Worm (Caenorhabditis elegans) whole organism, young adult: Measurements from ENCODE around the gene cyn-16.

ENCODE experiments used
- B0336.3 ChIP-seq: fragments of 200-800 bp; sonication (Bioruptor generic); IDR thresholded peaks from 2 replicates; pipeline ENCODE4 v1.3.6; 2022; ENCODE audit warnings: missing genetic modification characterization, missing compliant biosample characterization
- ama-1 ChIP-seq, 3 experiments: fragments of 150-350 bp in 1 of 3; sonication (generic microtip) in 2 of 3; optimal IDR thresholded peaks; 2 replicates each; lab custom pipeline; 2014 to 2018; ENCODE audit warnings: missing biosample characterization in 2 of 3, missing genetic modification characterization in 2 of 3, missing genetic modification reagents in 2 of 3
- cebp-1 ChIP-seq, 2 experiments: fragments of 200-800 bp in 1 of 2; sonication (Bioruptor generic) in 1 of 2; sonication (generic microtip) in 1 of 2; IDR thresholded peaks in 1 of 2; optimal IDR thresholded peaks in 1 of 2; 2 replicates each; pipeline versions ENCODE4 v1.3.6 to Lab custom; 2017 to 2022; ENCODE audit warnings: missing compliant biosample characterization in 2 of 2, missing genetic modification characterization in 2 of 2, mild to moderate bottlenecking in 1 of 2, missing genetic modification reagents in 1 of 2, moderate library complexity in 1 of 2
- ceh-100 ChIP-seq: fragments of 200-800 bp; sonication (Bioruptor generic); IDR thresholded peaks from 2 replicates; pipeline ENCODE4 v1.3.6; 2022; ENCODE audit warnings: missing genetic modification reagents, missing genetic modification characterization, missing compliant biosample characterization
- dox-1 ChIP-seq: fragments of 200-800 bp; sonication (Bioruptor generic); IDR thresholded peaks from 2 replicates; pipeline ENCODE4 v1.3.6; 2022; ENCODE audit warnings: missing genetic modification reagents, missing genetic modification characterization, missing compliant biosample characterization
- him-1 ChIP-seq: sonication (generic microtip); optimal IDR thresholded peaks from 2 replicates; lab custom pipeline; 2016; ENCODE audit warnings: missing genotype, missing genetic modification reagents, missing genetic modification characterization, missing compliant biosample characterization
- hrde-1 ChIP-seq: sonication (generic microtip); optimal IDR thresholded peaks from 2 replicates; lab custom pipeline; 2016; ENCODE audit warnings: missing genetic modification characterization, mild to moderate bottlenecking, missing compliant biosample characterization, moderate library complexity, missing genotype, missing genetic modification reagents, borderline replicate concordance
- nfya-1 ChIP-seq: sonication (generic microtip); optimal IDR thresholded peaks from 2 replicates; lab custom pipeline; 2017; ENCODE audit warnings: antibody characterized with exemption, missing compliant biosample characterization, missing genetic modification characterization, borderline replicate concordance; ENCODE audit not compliant: insufficient read depth
- nhr-120 ChIP-seq: fragments of 200-800 bp; sonication (Bioruptor generic); IDR thresholded peaks from 2 replicates; pipeline ENCODE4 v1.3.6; 2022; ENCODE audit warnings: missing genetic modification characterization, missing compliant biosample characterization
- pha-4 ChIP-seq: fragments of 150-350 bp; sonication (generic microtip); optimal IDR thresholded peaks from 2 replicates; lab custom pipeline; 2014; ENCODE audit warnings: missing biosample characterization, missing genetic modification reagents, missing genetic modification characterization
- sea-2 ChIP-seq: fragments of 200-800 bp; sonication (Bioruptor generic); IDR thresholded peaks from 2 replicates; pipeline ENCODE4 v1.3.6; 2022; ENCODE audit warnings: missing genetic modification characterization, missing compliant biosample characterization
- tbp1 ChIP-seq: fragments of 200-800 bp; sonication (Bioruptor generic); optimal IDR thresholded peaks from 2 replicates; lab custom pipeline; 2018; ENCODE audit warnings: mild to moderate bottlenecking, missing genetic modification characterization, missing compliant biosample characterization
- unc-62 ChIP-seq: fragments of 150-350 bp; optimal IDR thresholded peaks from 2 replicates; lab custom pipeline; 2014; ENCODE audit warnings: missing biosample characterization, missing genetic modification reagents, missing genetic modification characterization
- ztf-26 ChIP-seq: sonication (generic microtip); optimal IDR thresholded peaks from 2 replicates; lab custom pipeline; 2017; ENCODE audit warnings: missing genetic modification characterization, missing compliant biosample characterization

- TF ChIP-seq cebp-1 (GFP tag; IDR thresholded peaks at IDR 0.05; lab: Robert Waterston, UW) (no peak), cebp-1 (tag; optimal IDR thresholded peaks at IDR 0.05; lab: Kevin White, UChicago) (no peak), ztf-26 (no peak), dox-1 (GFP tag; lab: Robert Waterston, UW) (no peak), ceh-100 (GFP tag; lab: Robert Waterston, UW) (no peak), unc-62 (no peak), ama-1 (optimal IDR thresholded peaks at IDR 0.05; lab: Kevin White, UChicago) (no peak), ama-1 (GFP tag; optimal IDR thresholded peaks at IDR 0.05; lab: Kevin White, UChicago) (no peak), him-1 (no peak), tbp1 (GFP tag; lab: Kevin White, UChicago) (no peak), pha-4 (tag; lab: Kevin White, UChicago) (no peak), nhr-120 (GFP tag; lab: Robert Waterston, UW) (no peak), sea-2 (GFP tag; lab: Robert Waterston, UW) (no peak), hrde-1 (no peak), B0336.3 (GFP tag; lab: Robert Waterston, UW) (0 out of 2 replicates have a peak, but pooled peaks have one; percentile 3), nfya-1 (tag; lab: Kevin White, UChicago) (no peak)
These were observed 57.6 kb downstream of the cyn-16 start for ce11 chrII:11978920-11979319.
